Fruit fly (Drosophila melanogaster): ENCODE measurements around the gene NP15.6.

DNA sequence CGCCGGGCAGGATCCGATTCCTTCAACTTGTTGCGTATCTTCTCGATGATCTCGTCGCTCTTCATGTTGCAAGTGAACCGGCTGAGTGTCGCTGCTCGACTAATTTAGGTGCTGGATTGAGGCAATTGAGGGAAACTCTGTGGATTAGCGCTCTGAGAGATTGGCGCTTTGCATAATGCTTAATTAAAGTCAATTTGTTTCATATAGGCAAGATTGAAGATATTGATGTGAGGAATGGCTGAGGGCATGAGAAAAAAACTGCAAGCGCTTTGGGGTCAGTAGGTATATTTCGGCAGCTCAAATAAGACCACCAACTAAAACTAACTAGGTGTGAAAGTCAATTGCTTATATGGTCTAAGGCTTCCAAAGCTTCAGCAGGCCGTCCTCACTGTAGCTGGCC lies 48.5 kb upstream of the NP15.6 start, which contains the start of gene euc:
- TF ChIP-seq CG8478 (optimal IDR thresholded peaks at IDR 0.05) = no peak
- TF ChIP-seq EcR (GFP tag; optimal IDR thresholded peaks at IDR 0.05) = no peak
- no peak for TF ChIP-seq Dll (optimal IDR thresholded peaks at IDR 0.05)
- TF ChIP-seq psq (optimal IDR thresholded peaks at IDR 0.05) = no peak
- TF ChIP-seq usp (GFP tag; optimal IDR thresholded peaks at IDR 0.05) = no peak
- no peak for TF ChIP-seq pan (optimal IDR thresholded peaks at IDR 0.05)

Measured in whole organism.